Fruit fly (Drosophila melanogaster): ENCODE measurements around the gene CG7694.

Gene CG7694

DNA sequence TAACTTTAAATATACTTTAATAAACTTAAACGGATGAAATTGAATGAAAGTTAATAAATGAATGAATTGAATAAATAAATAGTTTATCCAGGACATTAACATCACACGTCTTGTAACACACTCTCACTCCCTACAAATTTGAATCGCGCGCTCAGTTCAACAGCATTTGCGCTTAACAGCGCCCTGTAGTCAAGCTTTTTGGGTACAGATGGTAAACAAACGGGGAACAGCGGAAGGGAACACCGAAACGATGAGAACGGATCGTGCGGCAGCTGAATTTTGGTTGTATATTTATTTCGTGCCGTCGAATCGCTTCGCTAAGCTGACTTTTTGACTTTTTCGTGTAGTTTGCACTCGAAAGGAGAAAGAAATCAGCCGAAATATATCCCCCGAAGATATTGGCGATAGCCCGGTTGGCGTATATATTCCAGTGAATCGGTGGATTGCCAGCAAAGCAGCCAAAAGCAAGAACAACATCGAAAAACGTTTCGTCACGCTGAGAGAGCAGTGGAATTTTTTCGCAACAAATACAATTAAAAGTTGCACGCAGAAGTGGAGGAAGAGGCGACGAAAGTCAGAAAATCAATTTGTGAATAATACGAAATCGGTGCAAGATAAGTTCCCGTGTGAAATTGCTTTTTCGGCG, at the start of gene CG7694, which contains the start of gene fray:
CG7694 (plus strand) TSS at position 247 of the 646 bp plus-strand sequence.
fray (plus strand) TSS at position 247 of the 646 bp plus-strand sequence.
- TF ChIP-seq CG7045 (GFP tag; optimal IDR thresholded peaks at IDR 0.05) (no peak), kay (GFP tag; ENCODE audit: borderline replicate concordance) (no peak), Hr96 (GFP tag; optimal IDR thresholded peaks at IDR 0.05) (no peak), bab1 (GFP tag; optimal IDR thresholded peaks at IDR 0.05) (peak; percentile 37), Clk (GFP tag; optimal IDR thresholded peaks at IDR 0.05) (no peak), Crg-1 (GFP tag; optimal IDR thresholded peaks at IDR 0.05) (no peak), Mnt (GFP tag; optimal IDR thresholded peaks at IDR 0.05) (peak; percentile 3), CG7101 (tag; optimal IDR thresholded peaks at IDR 0.05) (no peak), ovo (GFP tag; optimal IDR thresholded peaks at IDR 0.05) (no peak), cic (GFP tag; optimal IDR thresholded peaks at IDR 0.05) (no peak), CG1620 (GFP tag; optimal IDR thresholded peaks at IDR 0.05) (no peak), CG14711 (tag; optimal IDR thresholded peaks at IDR 0.05) (no peak), CG11617 (GFP tag; optimal IDR thresholded peaks at IDR 0.05) (no peak), CG33017 (tag; optimal IDR thresholded peaks at IDR 0.05) (peak; percentile 5), toe (GFP tag; optimal IDR thresholded peaks at IDR 0.05) (no peak), pad (GFP tag; optimal IDR thresholded peaks at IDR 0.05) (no peak), CG5204 (GFP tag; optimal IDR thresholded peaks at IDR 0.05) (no peak), CG12768 (GFP tag; optimal IDR thresholded peaks at IDR 0.05) (no peak), tj (GFP tag; optimal IDR thresholded peaks at IDR 0.05) (no peak), cnc (optimal IDR thresholded peaks at IDR 0.05) (peak; percentile 67 to 91)

- TF ChIP-seq CG5204 (GFP tag; optimal IDR thresholded peaks at IDR 0.05) (no peak), Hr96 (GFP tag; optimal IDR thresholded peaks at IDR 0.05) (no peak)
Measured at dm6 chr3R:18545486-18545885, 27.4 kb upstream of the CG7694 start, which contains the start of gene fru. Gene fru, minus strand, starts transcription at chr3R:18545586.

dm6 chr3R:18546159-18546558, 26.7 kb upstream of the CG7694 start:
- no peak for TF ChIP-seq CG1620 (GFP tag; optimal IDR thresholded peaks at IDR 0.05)
- peak; percentile 39 for TF ChIP-seq CG14711 (tag; optimal IDR thresholded peaks at IDR 0.05)
- peak; percentile 28 for TF ChIP-seq CG5204 (GFP tag; optimal IDR thresholded peaks at IDR 0.05)
- TF ChIP-seq tj (GFP tag; optimal IDR thresholded peaks at IDR 0.05), result no peak
- no peak for TF ChIP-seq ovo (GFP tag; optimal IDR thresholded peaks at IDR 0.05)
- TF ChIP-seq Clk (GFP tag; optimal IDR thresholded peaks at IDR 0.05), result peak; percentile 60
- TF ChIP-seq cic (GFP tag; optimal IDR thresholded peaks at IDR 0.05), result no peak
- TF ChIP-seq toe (GFP tag; optimal IDR thresholded peaks at IDR 0.05), result peak; percentile 23
- TF ChIP-seq CG33017 (tag; optimal IDR thresholded peaks at IDR 0.05), result peak; percentile 83
- peak; percentile 75 for TF ChIP-seq CG7045 (GFP tag; optimal IDR thresholded peaks at IDR 0.05)
- peak; percentile 22 for TF ChIP-seq CG11617 (GFP tag; optimal IDR thresholded peaks at IDR 0.05)
- peak; percentile 53 for TF ChIP-seq CG12768 (GFP tag; optimal IDR thresholded peaks at IDR 0.05)
- TF ChIP-seq CG7101 (tag; optimal IDR thresholded peaks at IDR 0.05), result peak; percentile 53

DNA sequence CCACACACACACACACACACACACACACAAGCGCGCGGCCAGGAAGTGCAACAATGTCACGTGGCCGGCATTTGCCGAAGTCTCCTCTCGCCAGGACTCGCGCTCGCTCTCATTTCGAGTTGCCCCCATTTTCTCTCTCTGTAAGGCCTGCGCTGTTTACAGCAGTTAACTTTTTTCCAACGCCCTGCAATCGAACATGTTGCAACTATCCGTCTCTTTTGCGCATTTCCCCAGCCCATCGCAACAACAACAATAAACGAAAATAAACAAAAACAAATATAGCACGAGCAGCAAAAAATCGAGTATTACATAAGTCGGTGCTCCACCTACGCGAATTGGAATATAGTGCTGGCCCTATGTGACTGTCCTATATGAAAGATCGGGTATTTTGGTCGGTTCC, 25.9 kb upstream of the CG7694 start:
- TF ChIP-seq CG33017 (tag; optimal IDR thresholded peaks at IDR 0.05) (no peak), pad (GFP tag; optimal IDR thresholded peaks at IDR 0.05) (peak; percentile 79), tj (GFP tag; optimal IDR thresholded peaks at IDR 0.05) (no peak)

DNA sequence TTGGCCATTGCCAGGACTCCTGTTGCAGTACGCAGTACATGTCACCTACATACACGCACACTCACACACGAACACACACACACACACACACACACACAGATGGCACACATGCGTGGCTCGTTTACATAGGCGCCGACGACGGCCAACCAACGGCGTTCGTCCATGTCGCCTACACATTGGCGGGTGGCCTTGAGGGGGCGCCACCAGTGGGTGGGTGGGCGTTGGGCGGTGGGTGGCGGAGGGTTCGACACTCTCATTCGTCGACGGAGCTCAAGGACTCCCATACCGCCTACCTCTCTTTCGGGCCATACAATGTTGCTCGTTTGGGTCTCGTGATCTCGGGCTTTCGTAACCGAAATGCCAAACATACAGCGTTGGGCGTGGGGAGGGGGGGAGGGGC, 24.1 kb upstream of the CG7694 start:
- TF ChIP-seq bab1 (GFP tag; optimal IDR thresholded peaks at IDR 0.05) (no peak), Clk (GFP tag; optimal IDR thresholded peaks at IDR 0.05) (no peak), pad (GFP tag; optimal IDR thresholded peaks at IDR 0.05) (peak; percentile 36), CG33017 (tag; optimal IDR thresholded peaks at IDR 0.05) (no peak), cic (GFP tag; optimal IDR thresholded peaks at IDR 0.05) (no peak), CG7101 (tag; optimal IDR thresholded peaks at IDR 0.05) (no peak), Mnt (GFP tag; optimal IDR thresholded peaks at IDR 0.05) (no peak), CG7045 (GFP tag; optimal IDR thresholded peaks at IDR 0.05) (no peak), CG14711 (tag; optimal IDR thresholded peaks at IDR 0.05) (no peak)

- no peak for TF ChIP-seq cnc (optimal IDR thresholded peaks at IDR 0.05)
- no peak for TF ChIP-seq Mnt (GFP tag; optimal IDR thresholded peaks at IDR 0.05)
- TF ChIP-seq cic (GFP tag; optimal IDR thresholded peaks at IDR 0.05), result no peak
- no peak for TF ChIP-seq pad (GFP tag; optimal IDR thresholded peaks at IDR 0.05)
- no peak for TF ChIP-seq kay (GFP tag; ENCODE audit: borderline replicate concordance)
- TF ChIP-seq Crg-1 (GFP tag; optimal IDR thresholded peaks at IDR 0.05), result no peak
- TF ChIP-seq tj (GFP tag; optimal IDR thresholded peaks at IDR 0.05), result no peak
- no peak for TF ChIP-seq CG1620 (GFP tag; optimal IDR thresholded peaks at IDR 0.05)
- TF ChIP-seq CG12768 (GFP tag; optimal IDR thresholded peaks at IDR 0.05), result no peak
- no peak for TF ChIP-seq ovo (GFP tag; optimal IDR thresholded peaks at IDR 0.05)
- TF ChIP-seq CG7045 (GFP tag; optimal IDR thresholded peaks at IDR 0.05), result no peak
- TF ChIP-seq CG33017 (tag; optimal IDR thresholded peaks at IDR 0.05), result no peak
- no peak for TF ChIP-seq CG11617 (GFP tag; optimal IDR thresholded peaks at IDR 0.05)
- no peak for TF ChIP-seq Hr96 (GFP tag; optimal IDR thresholded peaks at IDR 0.05)
- TF ChIP-seq bab1 (GFP tag; optimal IDR thresholded peaks at IDR 0.05), result no peak
- TF ChIP-seq CG7101 (tag; optimal IDR thresholded peaks at IDR 0.05), result no peak
- no peak for TF ChIP-seq toe (GFP tag; optimal IDR thresholded peaks at IDR 0.05)
Measured at dm6 chr3R:18559569-18559968, 13.3 kb upstream of the CG7694 start, which contains the start of gene CG7691. Gene CG7691, plus strand, starts transcription at chr3R:18559869.

DNA sequence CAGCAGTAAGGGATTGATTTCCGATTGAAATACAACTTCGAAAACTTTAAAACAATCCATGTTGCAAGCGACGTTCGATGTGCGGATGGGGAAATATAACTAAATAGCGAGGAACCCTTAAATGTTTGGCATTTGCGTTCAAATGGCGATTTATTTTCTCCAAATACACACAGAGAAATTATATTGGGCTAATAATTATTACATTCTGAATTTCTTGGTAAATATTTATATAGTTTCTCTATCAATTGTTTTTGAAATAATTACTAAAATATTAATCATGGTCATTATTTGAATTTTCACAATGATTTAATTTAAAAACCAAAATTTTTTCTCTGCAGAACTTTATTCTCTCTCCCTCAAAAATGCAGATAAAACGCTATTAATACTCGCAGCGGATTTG, 7.8 kb upstream of the CG7694 start, which contains the start of the genes CG43210 and hemo:
CG43210 (minus strand) TSS at position 101 of the 400 bp plus-strand sequence.
hemo (minus strand) TSS at position 101 of the 400 bp plus-strand sequence.
- TF ChIP-seq CG14711 (tag; optimal IDR thresholded peaks at IDR 0.05) (no peak), CG7045 (GFP tag; optimal IDR thresholded peaks at IDR 0.05) (no peak), ovo (GFP tag; optimal IDR thresholded peaks at IDR 0.05) (no peak), CG33017 (tag; optimal IDR thresholded peaks at IDR 0.05) (no peak), CG7101 (tag; optimal IDR thresholded peaks at IDR 0.05) (no peak), Mnt (GFP tag; optimal IDR thresholded peaks at IDR 0.05) (no peak), cnc (optimal IDR thresholded peaks at IDR 0.05) (no peak), bab1 (GFP tag; optimal IDR thresholded peaks at IDR 0.05) (no peak), cic (GFP tag; optimal IDR thresholded peaks at IDR 0.05) (no peak), kay (GFP tag; ENCODE audit: borderline replicate concordance) (no peak), toe (GFP tag; optimal IDR thresholded peaks at IDR 0.05) (no peak), Clk (GFP tag; optimal IDR thresholded peaks at IDR 0.05) (no peak), tj (GFP tag; optimal IDR thresholded peaks at IDR 0.05) (no peak)

All from whole organism, adult.